Worm (Caenorhabditis elegans) whole organism, L4/young adult: ENCODE measurements around the gene C17G1.14.

ENCODE experiments used
- W03F9.2 ChIP-seq: fragments of 150-350 bp; optimal IDR thresholded peaks from 2 replicates; lab custom pipeline; 2014; ENCODE audit warnings: missing biosample characterization, missing genetic modification characterization
- dao-5 ChIP-seq: sonication (generic microtip); optimal IDR thresholded peaks from 2 replicates; lab custom pipeline; 2016; ENCODE audit warnings: missing genotype, missing genetic modification characterization, moderate library complexity, missing compliant biosample characterization
- him-1 ChIP-seq: sonication (generic microtip); optimal IDR thresholded peaks from 2 replicates; lab custom pipeline; 2016; ENCODE audit warnings: missing genotype, missing genetic modification reagents, missing genetic modification characterization, missing compliant biosample characterization

ce11 chrX:9933291-9934008 lies 5.2 kb upstream of the C17G1.14 start:
- no peak for TF ChIP-seq W03F9.2 (tag; lab: Kevin White, UChicago)
- no peak for TF ChIP-seq him-1
- no peak for TF ChIP-seq dao-5 (tag; lab: Kevin White, UChicago)
